Worm (Caenorhabditis elegans): ENCODE data around the gene srd-30.

DNA sequence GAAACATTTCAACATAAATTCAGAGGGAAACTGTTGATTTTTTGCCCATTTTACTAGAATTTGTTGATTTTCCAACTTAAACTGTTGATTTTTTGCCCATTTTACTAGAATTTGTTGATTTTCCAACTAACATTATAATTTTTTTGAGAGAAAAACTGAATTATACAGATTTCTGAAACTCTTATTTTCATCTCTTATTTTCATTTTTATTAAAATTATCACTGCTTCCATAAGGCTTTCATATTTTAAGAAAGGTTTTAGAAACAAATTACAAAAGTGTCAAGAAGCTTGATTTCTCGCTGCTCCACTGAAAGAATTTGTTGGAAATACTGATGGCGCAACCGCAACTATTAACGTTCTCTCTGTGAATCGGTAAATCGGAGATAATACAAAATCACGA, 20.4 kb downstream of the srd-30 start:
- no peak for TF ChIP-seq pha-4 (tag; optimal IDR thresholded peaks at IDR 0.05)
- no peak for TF ChIP-seq unc-62 (GFP tag; optimal IDR thresholded peaks at IDR 0.05)
- no peak for TF ChIP-seq Y53F4B.3 (GFP tag; IDR thresholded peaks at IDR 0.05)

All from whole organism, young adult.